Fruit fly (Drosophila melanogaster) whole organism, embryonic: ENCODE measurements around the gene CG16717.

Experiments used
- Asciz ChIP-seq: fragments of 200-800 bp; sonication (Bioruptor generic); optimal IDR thresholded peaks from 2 replicates; lab custom pipeline; 2017; ENCODE audit warnings: missing biosample characterization, mild to moderate bottlenecking, missing genetic modification characterization, missing genetic modification reagents
- BtbVII ChIP-seq: fragments of 200-800 bp; sonication (Bioruptor generic); optimal IDR thresholded peaks from 3 replicates; lab custom pipeline; 2017; ENCODE audit warnings: missing biosample characterization, mild to moderate bottlenecking, missing genetic modification characterization
- CG10321 ChIP-seq: fragments of 200-800 bp; sonication (Bioruptor generic); IDR thresholded peaks from 2 replicates; pipeline ENCODE4 v1.3.6; 2022; ENCODE audit warnings: missing biosample characterization, missing genetic modification characterization
- CG10543 ChIP-seq: fragments of 200-800 bp; sonication (Bioruptor generic); optimal IDR thresholded peaks from 3 replicates; lab custom pipeline; 2017; ENCODE audit warnings: missing biosample characterization, mild to moderate bottlenecking, missing genetic modification characterization, moderate library complexity
- CG13424 ChIP-seq: fragments of 200-800 bp; sonication (Bioruptor generic); optimal IDR thresholded peaks from 2 replicates; lab custom pipeline; 2019; ENCODE audit warnings: missing biosample characterization, mild to moderate bottlenecking, missing genetic modification characterization, moderate library complexity
- CG15011 ChIP-seq: fragments of 200-800 bp; sonication (Bioruptor generic); optimal IDR thresholded peaks from 3 replicates; lab custom pipeline; 2018; ENCODE audit warnings: missing biosample characterization, mild to moderate bottlenecking, missing genetic modification characterization
- CG16779 ChIP-seq: fragments of 200-800 bp; sonication (Bioruptor generic); IDR thresholded peaks from 2 replicates; pipeline ENCODE4 v1.3.6; 2022; ENCODE audit warnings: missing biosample characterization, missing genetic modification characterization
- CG17186 ChIP-seq: fragments of 200-800 bp; sonication (Bioruptor generic); optimal IDR thresholded peaks from 3 replicates; lab custom pipeline; 2017; ENCODE audit warnings: missing biosample characterization, missing genetic modification reagents, missing genetic modification characterization
- CG17568 ChIP-seq: fragments of 200-800 bp; sonication (Bioruptor generic); optimal IDR thresholded peaks from 2 replicates; lab custom pipeline; 2018; ENCODE audit warnings: missing biosample characterization, mild to moderate bottlenecking, missing genetic modification characterization, moderate library complexity
- CG18262 ChIP-seq: fragments of 200-800 bp; optimal IDR thresholded peaks from 3 replicates; lab custom pipeline; 2019; ENCODE audit warnings: missing biosample characterization, mild to moderate bottlenecking, missing genetic modification characterization, moderate library complexity
- CG2875 ChIP-seq: fragments of 200-800 bp; sonication (Bioruptor generic); optimal IDR thresholded peaks from 2 replicates; lab custom pipeline; 2017; ENCODE audit warnings: missing biosample characterization, mild to moderate bottlenecking, missing genetic modification characterization, missing genetic modification reagents
- CG3847 ChIP-seq: fragments of 200-800 bp; sonication (Bioruptor generic); IDR thresholded peaks from 2 replicates; pipeline ENCODE4 v1.3.6; 2022; ENCODE audit warnings: missing biosample characterization, missing genetic modification characterization
- CG4404 ChIP-seq: fragments of 200-800 bp; sonication (Bioruptor generic); IDR thresholded peaks from 2 replicates; pipeline ENCODE4 v1.3.6; 2022; ENCODE audit warnings: missing biosample characterization, missing genetic modification characterization
- CG7786 ChIP-seq: fragments of 200-800 bp; sonication (Bioruptor generic); optimal IDR thresholded peaks from 2 replicates; lab custom pipeline; 2016; ENCODE audit warnings: missing biosample characterization, missing genetic modification characterization
- CHES-1-like ChIP-seq: fragments of 200-800 bp; sonication (Bioruptor generic); optimal IDR thresholded peaks from 2 replicates; lab custom pipeline; 2016; ENCODE audit warnings: missing biosample characterization, missing genetic modification characterization
- CoRest ChIP-seq: fragments of 200-800 bp; sonication (Bioruptor generic); optimal IDR thresholded peaks from 3 replicates; lab custom pipeline; 2018; ENCODE audit warnings: missing biosample characterization, mild to moderate bottlenecking, missing genetic modification characterization, moderate library complexity
- Dip2 ChIP-seq: fragments of 200-800 bp; sonication (Bioruptor generic); IDR thresholded peaks from 2 replicates; pipeline ENCODE4 v1.3.6; 2022; ENCODE audit warnings: missing biosample characterization, missing genetic modification characterization
- Dip3 ChIP-seq: fragments of 200-800 bp; sonication (Bioruptor generic); optimal IDR thresholded peaks from 3 replicates; lab custom pipeline; 2016; ENCODE audit warnings: missing biosample characterization, missing genetic modification characterization
- MBD-R2 ChIP-seq: fragments of 200-800 bp; sonication (Bioruptor generic); IDR thresholded peaks from 2 replicates; pipeline ENCODE4 v1.3.6; 2022; ENCODE audit warnings: missing biosample characterization, missing genetic modification characterization
- MTF-1 ChIP-seq: fragments of 200-800 bp; sonication (Bioruptor generic); optimal IDR thresholded peaks from 2 replicates; lab custom pipeline; 2018; ENCODE audit warnings: missing biosample characterization, mild to moderate bottlenecking, missing genetic modification characterization, borderline replicate concordance
- Meics ChIP-seq: fragments of 200-800 bp; sonication (Bioruptor generic); optimal IDR thresholded peaks from 2 replicates; lab custom pipeline; 2017; ENCODE audit warnings: missing biosample characterization, mild to moderate bottlenecking, missing genetic modification characterization
- Myb ChIP-seq: fragments of 200-800 bp; sonication (Bioruptor generic); optimal IDR thresholded peaks from 2 replicates; lab custom pipeline; 2016; ENCODE audit warnings: missing biosample characterization, missing genetic modification characterization
- Opbp ChIP-seq: fragments of 200-800 bp; sonication (Bioruptor generic); IDR thresholded peaks from 3 replicates; pipeline ENCODE4 v1.3.6; 2022; ENCODE audit warnings: missing biosample characterization, missing genetic modification characterization; ENCODE audit not compliant: partially characterized antibody
- Optix ChIP-seq: fragments of 200-800 bp; sonication (Bioruptor generic); IDR thresholded peaks from 3 replicates; pipeline ENCODE4 v1.3.6; 2022; ENCODE audit warnings: missing biosample characterization, missing genetic modification characterization
- Sin3A ChIP-seq: fragments of >200 bp; optimal IDR thresholded peaks from 2 replicates; lab custom pipeline; 2018
- Trl ChIP-seq, 3 experiments: fragments of >200 bp in 2 of 3; fragments of 200-800 bp in 1 of 3; sonication (Bioruptor generic) in 1 of 3; optimal IDR thresholded peaks; 2 replicates in 1 of 3; 3 replicates in 2 of 3; lab custom pipeline; 2016 to 2017; ENCODE audit warnings: missing biosample characterization in 1 of 3, missing genetic modification characterization in 1 of 3
- Xbp1 ChIP-seq: fragments of 200-800 bp; sonication (Bioruptor generic); optimal IDR thresholded peaks from 3 replicates; lab custom pipeline; 2016; ENCODE audit warnings: missing biosample characterization, mild to moderate bottlenecking, missing genetic modification characterization
- YL-1 ChIP-seq: fragments of 200-800 bp; sonication (Bioruptor generic); optimal IDR thresholded peaks from 3 replicates; lab custom pipeline; 2017; ENCODE audit warnings: missing biosample characterization, mild to moderate bottlenecking, missing genetic modification characterization
- amos ChIP-seq: fragments of 200-800 bp; sonication (Bioruptor generic); IDR thresholded peaks from 2 replicates; pipeline ENCODE4 v1.3.6; 2022; ENCODE audit warnings: missing biosample characterization, missing genetic modification characterization; ENCODE audit not compliant: partially characterized antibody
- ara ChIP-seq: fragments of 200-800 bp; sonication (Bioruptor generic); IDR thresholded peaks from 2 replicates; pipeline ENCODE4 v1.3.6; 2022; ENCODE audit warnings: missing biosample characterization, missing genetic modification characterization
- cg ChIP-seq: fragments of 200-800 bp; sonication (Bioruptor generic); optimal IDR thresholded peaks from 3 replicates; lab custom pipeline; 2019; ENCODE audit warnings: missing biosample characterization, mild to moderate bottlenecking, missing genetic modification characterization, moderate library complexity
- ci ChIP-seq: fragments of 200-800 bp; sonication (Bioruptor generic); IDR thresholded peaks from 3 replicates; pipeline ENCODE4 v1.3.6; 2022; ENCODE audit warnings: missing biosample characterization, missing genetic modification characterization
- dm ChIP-seq: fragments of 200-800 bp; sonication (Bioruptor generic); optimal IDR thresholded peaks from 3 replicates; lab custom pipeline; 2016; ENCODE audit warnings: missing biosample characterization, missing genetic modification characterization
- dpn ChIP-seq, 2 experiments: fragments of 200-800 bp; sonication (Bioruptor generic); optimal IDR thresholded peaks; 3 replicates each; lab custom pipeline; 2016; ENCODE audit warnings: missing biosample characterization in 2 of 2, missing genetic modification characterization in 2 of 2
- gfzf ChIP-seq: fragments of 200-800 bp; sonication (Bioruptor generic); optimal IDR thresholded peaks from 2 replicates; lab custom pipeline; 2016; ENCODE audit warnings: missing biosample characterization, mild to moderate bottlenecking, missing genetic modification characterization, moderate library complexity
- gsb-n ChIP-seq: fragments of 200-800 bp; sonication (Bioruptor generic); optimal IDR thresholded peaks from 3 replicates; lab custom pipeline; 2018; ENCODE audit warnings: missing biosample characterization, mild to moderate bottlenecking, missing genetic modification characterization
- inv ChIP-seq: fragments of 200-800 bp; sonication (Bioruptor generic); IDR thresholded peaks from 2 replicates; pipeline ENCODE4 v1.3.6; 2022; ENCODE audit warnings: missing biosample characterization, missing genetic modification characterization; ENCODE audit not compliant: partially characterized antibody
- lov ChIP-seq, 2 experiments: fragments of 200-800 bp in 1 of 2; fragments of >200 bp in 1 of 2; sonication (Bioruptor generic) in 1 of 2; IDR thresholded peaks in 1 of 2; optimal IDR thresholded peaks in 1 of 2; 2 replicates in 1 of 2; 3 replicates in 1 of 2; pipeline versions ENCODE4 v1.3.6 to Lab custom; 2017 to 2022; ENCODE audit warnings: missing biosample characterization in 1 of 2, missing genetic modification characterization in 1 of 2
- ranshi ChIP-seq: fragments of 200-800 bp; sonication (Bioruptor generic); IDR thresholded peaks from 2 replicates; pipeline ENCODE4 v1.3.6; 2022; ENCODE audit warnings: missing biosample characterization, missing genetic modification characterization
- ro ChIP-seq: fragments of 200-800 bp; sonication (Bioruptor generic); IDR thresholded peaks from 2 replicates; pipeline ENCODE4 v1.3.6; 2022; ENCODE audit warnings: missing biosample characterization, missing genetic modification characterization
- salm ChIP-seq: fragments of 200-800 bp; sonication (Bioruptor generic); optimal IDR thresholded peaks from 2 replicates; lab custom pipeline; 2018; ENCODE audit warnings: missing biosample characterization, mild to moderate bottlenecking, missing genetic modification characterization
- shn ChIP-seq: fragments of 200-800 bp; sonication (Bioruptor generic); optimal IDR thresholded peaks from 3 replicates; lab custom pipeline; 2016; ENCODE audit warnings: missing biosample characterization, missing genetic modification characterization
- slp2 ChIP-seq: fragments of 200-800 bp; sonication (Bioruptor generic); optimal IDR thresholded peaks from 2 replicates; lab custom pipeline; 2016; ENCODE audit warnings: missing biosample characterization, missing genetic modification characterization
- so ChIP-seq: fragments of 200-800 bp; sonication (Bioruptor generic); IDR thresholded peaks from 3 replicates; pipeline ENCODE4 v1.3.6; 2022; ENCODE audit warnings: missing biosample characterization, missing genetic modification characterization
- stwl ChIP-seq: fragments of 200-800 bp; sonication (Bioruptor generic); optimal IDR thresholded peaks from 3 replicates; lab custom pipeline; 2018; ENCODE audit warnings: missing biosample characterization, mild to moderate bottlenecking, missing genetic modification characterization, moderate library complexity
- tin ChIP-seq: fragments of 200-800 bp; sonication (Bioruptor generic); optimal IDR thresholded peaks from 3 replicates; lab custom pipeline; 2016; ENCODE audit warnings: missing biosample characterization, missing genetic modification characterization
- tio ChIP-seq: fragments of 200-800 bp; sonication (Bioruptor generic); optimal IDR thresholded peaks from 2 replicates; lab custom pipeline; 2017; ENCODE audit warnings: missing biosample characterization, missing genetic modification characterization, inconsistent platforms
- toy ChIP-seq: fragments of 200-800 bp; sonication (Bioruptor generic); IDR thresholded peaks from 2 replicates; pipeline ENCODE4 v1.3.6; 2022; ENCODE audit warnings: missing biosample characterization, missing genetic modification characterization

CG16717 gene

dm6 chr3L:9696650-9697526 is 17.9 kb downstream of the CG16717 start, which contains the start of gene Prps (continued):
- TF ChIP-seq MTF-1 (GFP tag; lab: Kevin White, UChicago) = peak; percentile 60
- TF ChIP-seq Sin3A = no peak
- peak; percentile 37 for TF ChIP-seq CG2875
- TF ChIP-seq MBD-R2 = peak; percentile 51; the same call in 1 of the 2 replicates
- TF ChIP-seq ara = peak; percentile 55; the same call in 1 of the 2 replicates
- TF ChIP-seq tio (GFP tag; lab: Kevin White, UChicago) = no peak
- TF ChIP-seq stwl = no peak
- TF ChIP-seq dm (GFP tag; lab: Kevin White, UChicago) = peak; percentile 38
- no peak for TF ChIP-seq Dip2 (GFP tag; lab: Robert Waterston, UW)
- peak; percentile 69 for TF ChIP-seq CoRest (tag; lab: Kevin White, UChicago)
- TF ChIP-seq ro = peak; percentile 50; the same call in 1 of the 2 replicates
- peak; percentile 51 for TF ChIP-seq CG10543
- peak; percentile 53 for TF ChIP-seq cg (GFP tag; lab: Kevin White, UChicago)
- TF ChIP-seq CG7786 (GFP tag; lab: Kevin White, UChicago) = peak; percentile 82
- peak; percentile 77 for TF ChIP-seq BtbVII (GFP tag; lab: Kevin White, UChicago)
- peak; percentile 42 for TF ChIP-seq salm (tag; lab: Kevin White, UChicago)
- peak; percentile 29 for TF ChIP-seq YL-1 (GFP tag; lab: Kevin White, UChicago)
- TF ChIP-seq dpn (GFP tag; optimal IDR thresholded peaks at IDR 0.05; lab: Kevin White, UChicago) = peak; percentile 78 to 83
- TF ChIP-seq Asciz (GFP tag; lab: Kevin White, UChicago) = peak; percentile 59
- TF ChIP-seq tin (GFP tag; lab: Kevin White, UChicago) = peak; percentile 84
- peak; percentile 78 for TF ChIP-seq CHES-1-like
- peak; percentile 85 for TF ChIP-seq Meics (GFP tag; lab: Kevin White, UChicago)
- TF ChIP-seq CG17568 (GFP tag; lab: Kevin White, UChicago) = peak; percentile 78
- peak; percentile 71 for TF ChIP-seq CG18262 (tag; lab: Kevin White, UChicago)
- TF ChIP-seq Optix (GFP tag; lab: Robert Waterston, UW) = peak; percentile 64
- TF ChIP-seq Myb = peak; percentile 58
- peak; percentile 22 for TF ChIP-seq CG15011 (GFP tag; lab: Kevin White, UChicago)
- TF ChIP-seq gfzf (GFP tag; lab: Kevin White, UChicago) = no peak
- TF ChIP-seq CG4404 (GFP tag; lab: Robert Waterston, UW) = no peak
- peak; percentile 76 to 97 for TF ChIP-seq Trl (optimal IDR thresholded peaks at IDR 0.05; lab: Kevin White, UChicago)
- peak; percentile 85 for TF ChIP-seq Trl (GFP tag; optimal IDR thresholded peaks at IDR 0.05; lab: Kevin White, UChicago)
- TF ChIP-seq CG17186 (GFP tag; lab: Kevin White, UChicago) = no peak
- TF ChIP-seq ranshi (GFP tag; lab: Robert Waterston, UW) = peak; percentile 85
- peak; percentile 90 for TF ChIP-seq ci (GFP tag; lab: Robert Waterston, UW)
- no peak for TF ChIP-seq Opbp (GFP tag; lab: Robert Waterston, UW)
- TF ChIP-seq CG10321 (GFP tag; lab: Robert Waterston, UW) = no peak
- peak; percentile 72 for TF ChIP-seq Xbp1
- TF ChIP-seq so = peak; percentile 81
- TF ChIP-seq amos (GFP tag; lab: Robert Waterston, UW) = no peak
- peak; percentile 66 for TF ChIP-seq toy
- peak; percentile 60 for TF ChIP-seq CG3847 (GFP tag; lab: Robert Waterston, UW)
- peak; percentile 69 for TF ChIP-seq CG13424 (tag; lab: Kevin White, UChicago)
- no peak for TF ChIP-seq lov (optimal IDR thresholded peaks at IDR 0.05; lab: Kevin White, UChicago)
- peak; percentile 78; the same call in 2 of the 3 replicates for TF ChIP-seq lov (GFP tag; IDR thresholded peaks at IDR 0.05; lab: Robert Waterston, UW)
- peak; percentile 33 for TF ChIP-seq slp2 (GFP tag; lab: Kevin White, UChicago)
- peak; percentile 34 for TF ChIP-seq Dip3
- no peak for TF ChIP-seq inv (GFP tag; lab: Robert Waterston, UW)
- peak; percentile 41 for TF ChIP-seq gsb-n (tag; lab: Kevin White, UChicago)
- peak; percentile 71 for TF ChIP-seq shn
- TF ChIP-seq CG16779 = peak; percentile 87
